Worm (Caenorhabditis elegans) whole organism, young adult: ENCODE data around the gene cyp-13A7.

Experiments used
- F10E7.11 ChIP-seq: sonication (generic microtip); optimal IDR thresholded peaks from 2 replicates; lab custom pipeline; 2017; ENCODE audit warnings: mild to moderate bottlenecking, missing genetic modification characterization, moderate library complexity, missing compliant biosample characterization
- F23B12.7 ChIP-seq: sonication (generic microtip); optimal IDR thresholded peaks from 2 replicates; lab custom pipeline; 2017; ENCODE audit warnings: missing genetic modification characterization, mild to moderate bottlenecking, missing compliant biosample characterization, antibody characterized with exemption, moderate library complexity; ENCODE audit not compliant: insufficient read depth
- F37B4.10 ChIP-seq: fragments of 200-800 bp; sonication (Bioruptor generic); IDR thresholded peaks from 2 replicates; pipeline ENCODE4 v1.3.6; 2022; ENCODE audit warnings: missing genetic modification characterization, missing compliant biosample characterization
- F55B11.4 ChIP-seq: sonication (generic microtip); optimal IDR thresholded peaks from 2 replicates; lab custom pipeline; 2016; ENCODE audit warnings: missing compliant biosample characterization, missing genetic modification characterization, borderline replicate concordance; ENCODE audit not compliant: insufficient read depth
- T26A5.8 ChIP-seq: sonication (generic microtip); optimal IDR thresholded peaks from 2 replicates; lab custom pipeline; 2016; ENCODE audit warnings: missing genetic modification characterization, missing compliant biosample characterization
- atf-7 ChIP-seq: sonication (generic microtip); optimal IDR thresholded peaks from 2 replicates; lab custom pipeline; 2017; ENCODE audit warnings: mild to moderate bottlenecking, missing genetic modification characterization, missing compliant biosample characterization
- attf-3 ChIP-seq: fragments of 200-800 bp; sonication (Bioruptor generic); conservative IDR thresholded peaks from 2 replicates; pipeline ENCODE4 v1.3.6; 2022; ENCODE audit warnings: missing genetic modification reagents, missing genetic modification characterization, missing compliant biosample characterization
- attf-5 ChIP-seq: fragments of 200-800 bp; sonication (Bioruptor generic); optimal IDR thresholded peaks from 2 replicates; lab custom pipeline; 2018; ENCODE audit warnings: mild to moderate bottlenecking, missing genetic modification characterization, missing compliant biosample characterization
- attf-6 ChIP-seq: fragments of 200-800 bp; sonication (Bioruptor generic); IDR thresholded peaks from 2 replicates; pipeline ENCODE4 v1.3.6; 2022; ENCODE audit warnings: missing genetic modification reagents, missing genetic modification characterization, missing compliant biosample characterization
- ccch-3 ChIP-seq: fragments of 200-800 bp; sonication (Bioruptor generic); optimal IDR thresholded peaks from 2 replicates; lab custom pipeline; 2018; ENCODE audit warnings: mild to moderate bottlenecking, missing genetic modification characterization, missing compliant biosample characterization
- cebp-1 ChIP-seq, 2 experiments: fragments of 200-800 bp in 1 of 2; sonication (Bioruptor generic) in 1 of 2; sonication (generic microtip) in 1 of 2; IDR thresholded peaks in 1 of 2; optimal IDR thresholded peaks in 1 of 2; 2 replicates each; pipeline versions ENCODE4 v1.3.6 to Lab custom; 2017 to 2022; ENCODE audit warnings: missing compliant biosample characterization in 2 of 2, missing genetic modification characterization in 2 of 2, mild to moderate bottlenecking in 1 of 2, missing genetic modification reagents in 1 of 2, moderate library complexity in 1 of 2
- ceh-100 ChIP-seq: fragments of 200-800 bp; sonication (Bioruptor generic); IDR thresholded peaks from 2 replicates; pipeline ENCODE4 v1.3.6; 2022; ENCODE audit warnings: missing genetic modification reagents, missing genetic modification characterization, missing compliant biosample characterization
- ceh-27 ChIP-seq: fragments of 200-800 bp; sonication (Bioruptor generic); optimal IDR thresholded peaks from 2 replicates; lab custom pipeline; 2018; ENCODE audit warnings: mild to moderate bottlenecking, missing genetic modification characterization, moderate library complexity, missing compliant biosample characterization
- ceh-40 ChIP-seq: fragments of 200-800 bp; sonication (Bioruptor generic); IDR thresholded peaks from 2 replicates; pipeline ENCODE4 v1.3.6; 2022; ENCODE audit warnings: missing genetic modification characterization, missing compliant biosample characterization
- ceh-58 ChIP-seq: fragments of 200-800 bp; sonication (Bioruptor generic); IDR thresholded peaks from 2 replicates; pipeline ENCODE4 v1.3.6; 2022; ENCODE audit warnings: missing genetic modification characterization, missing compliant biosample characterization
- ceh-91 ChIP-seq: fragments of 200-800 bp; sonication (Bioruptor generic); IDR thresholded peaks from 2 replicates; pipeline ENCODE4 v1.3.6; 2022; ENCODE audit warnings: missing genetic modification reagents, missing genetic modification characterization, missing compliant biosample characterization
- dpff-1 ChIP-seq: sonication (generic microtip); optimal IDR thresholded peaks from 2 replicates; lab custom pipeline; 2017; ENCODE audit warnings: mild to moderate bottlenecking, missing genetic modification characterization, missing compliant biosample characterization
- efl-1 ChIP-seq: fragments of 150-350 bp; optimal IDR thresholded peaks from 2 replicates; lab custom pipeline; 2014; ENCODE audit warnings: missing biosample characterization, missing genetic modification reagents, missing genetic modification characterization
- egl-18 ChIP-seq: fragments of 200-800 bp; sonication (Bioruptor generic); IDR thresholded peaks from 2 replicates; pipeline ENCODE4 v1.3.6; 2022; ENCODE audit warnings: missing genetic modification reagents, missing genetic modification characterization, missing compliant biosample characterization
- ekl-4 ChIP-seq: fragments of 200-800 bp; sonication (Bioruptor generic); IDR thresholded peaks from 2 replicates; pipeline ENCODE4 v1.3.6; 2022; ENCODE audit warnings: missing genetic modification reagents, missing genetic modification characterization, missing compliant biosample characterization
- gei-17 ChIP-seq: fragments of 200-800 bp; sonication (Bioruptor generic); optimal IDR thresholded peaks from 2 replicates; lab custom pipeline; 2018; ENCODE audit warnings: mild to moderate bottlenecking, missing genetic modification characterization, missing compliant biosample characterization
- hlh-12 ChIP-seq: sonication (generic microtip); optimal IDR thresholded peaks from 2 replicates; lab custom pipeline; 2016; ENCODE audit warnings: missing genetic modification characterization, missing compliant biosample characterization
- hlh-26 ChIP-seq: fragments of 200-800 bp; sonication (Bioruptor generic); conservative IDR thresholded peaks from 2 replicates; pipeline ENCODE4 v1.3.6; 2022; ENCODE audit warnings: missing genetic modification reagents, missing genetic modification characterization, missing compliant biosample characterization
- hmg-1.2 ChIP-seq: fragments of 200-800 bp; sonication (Bioruptor generic); IDR thresholded peaks from 2 replicates; pipeline ENCODE4 v1.3.6; 2022; ENCODE audit warnings: missing genetic modification reagents, missing genetic modification characterization, missing compliant biosample characterization
- hmg-20 ChIP-seq: fragments of 200-800 bp; sonication (Bioruptor generic); IDR thresholded peaks from 2 replicates; pipeline ENCODE4 v1.3.6; 2022; ENCODE audit warnings: missing genetic modification reagents, missing genetic modification characterization, missing compliant biosample characterization
- hsf-1 ChIP-seq: fragments of 200-800 bp; sonication (Bioruptor generic); IDR thresholded peaks from 2 replicates; pipeline ENCODE4 v1.3.6; 2022; ENCODE audit warnings: missing genetic modification reagents, missing genetic modification characterization, missing compliant biosample characterization
- let-607 ChIP-seq, 2 experiments: fragments of 200-800 bp in 1 of 2; sonication (Bioruptor generic) in 1 of 2; sonication (generic microtip) in 1 of 2; optimal IDR thresholded peaks; 2 replicates each; lab custom pipeline; 2016 to 2018; ENCODE audit warnings: mild to moderate bottlenecking in 2 of 2, missing compliant biosample characterization in 2 of 2, missing genetic modification characterization in 2 of 2, moderate library complexity in 2 of 2, missing genotype in 1 of 2
- lin-26 ChIP-seq: fragments of 200-800 bp; sonication (Bioruptor generic); IDR thresholded peaks from 2 replicates; pipeline ENCODE4 v1.3.6; 2022; ENCODE audit warnings: missing genetic modification reagents, missing genetic modification characterization, missing compliant biosample characterization
- lin-40 ChIP-seq: sonication (generic microtip); optimal IDR thresholded peaks from 2 replicates; lab custom pipeline; 2016; ENCODE audit warnings: missing genetic modification characterization, mild to moderate bottlenecking, missing compliant biosample characterization, missing genotype, missing genetic modification reagents
- lin-54 ChIP-seq: fragments of 200-800 bp; sonication (Bioruptor generic); optimal IDR thresholded peaks from 2 replicates; lab custom pipeline; 2018; ENCODE audit warnings: mild to moderate bottlenecking, missing genetic modification characterization, missing compliant biosample characterization
- lir-1 ChIP-seq: fragments of 200-800 bp; sonication (Bioruptor generic); conservative IDR thresholded peaks from 2 replicates; pipeline ENCODE4 v1.3.6; 2022; ENCODE audit warnings: missing genetic modification reagents, missing genetic modification characterization, missing compliant biosample characterization
- madf-3 ChIP-seq: fragments of 200-800 bp; sonication (Bioruptor generic); IDR thresholded peaks from 2 replicates; pipeline ENCODE4 v1.3.6; 2022; ENCODE audit warnings: missing genetic modification reagents, missing genetic modification characterization, missing compliant biosample characterization
- mes-4 ChIP-seq: sonication (generic microtip); optimal IDR thresholded peaks from 2 replicates; lab custom pipeline; 2016; ENCODE audit warnings: missing genotype, missing genetic modification characterization, missing compliant biosample characterization
- mxl-1 ChIP-seq: sonication (generic microtip); optimal IDR thresholded peaks from 2 replicates; lab custom pipeline; 2016; ENCODE audit warnings: missing genetic modification characterization, missing compliant biosample characterization
- nfya-1 ChIP-seq: sonication (generic microtip); optimal IDR thresholded peaks from 2 replicates; lab custom pipeline; 2017; ENCODE audit warnings: antibody characterized with exemption, missing compliant biosample characterization, missing genetic modification characterization, borderline replicate concordance; ENCODE audit not compliant: insufficient read depth
- nfyb-1 ChIP-seq: fragments of 200-800 bp; sonication (Bioruptor generic); IDR thresholded peaks from 2 replicates; pipeline ENCODE4 v1.3.6; 2022; ENCODE audit warnings: missing genetic modification reagents, missing genetic modification characterization, missing compliant biosample characterization
- nhr-179 ChIP-seq: sonication (generic microtip); optimal IDR thresholded peaks from 2 replicates; lab custom pipeline; 2016; ENCODE audit warnings: mild to moderate bottlenecking, missing genetic modification characterization, missing compliant biosample characterization
- nhr-27 ChIP-seq: fragments of 200-800 bp; sonication (Bioruptor generic); optimal IDR thresholded peaks from 2 replicates; lab custom pipeline; 2018; ENCODE audit warnings: mild to moderate bottlenecking, missing genetic modification characterization, moderate library complexity, missing compliant biosample characterization
- nhr-80 ChIP-seq: sonication (generic microtip); optimal IDR thresholded peaks from 2 replicates; lab custom pipeline; 2016; ENCODE audit warnings: missing genetic modification characterization, missing compliant biosample characterization
- nhr-90 ChIP-seq: sonication (generic microtip); optimal IDR thresholded peaks from 2 replicates; lab custom pipeline; 2016; ENCODE audit warnings: missing genotype, mild to moderate bottlenecking, missing genetic modification characterization, missing compliant biosample characterization
- pbrm-1 ChIP-seq: fragments of 200-800 bp; sonication (Bioruptor generic); IDR thresholded peaks from 2 replicates; pipeline ENCODE4 v1.3.6; 2022; ENCODE audit warnings: missing genetic modification reagents, missing genetic modification characterization, missing compliant biosample characterization
- pha-4 ChIP-seq: fragments of 150-350 bp; sonication (generic microtip); optimal IDR thresholded peaks from 2 replicates; lab custom pipeline; 2014; ENCODE audit warnings: missing biosample characterization, missing genetic modification reagents, missing genetic modification characterization
- sdz-38 ChIP-seq: sonication (generic microtip); optimal IDR thresholded peaks from 2 replicates; lab custom pipeline; 2016; ENCODE audit warnings: missing genotype, missing genetic modification characterization, missing compliant biosample characterization
- somi-1 ChIP-seq: fragments of 200-800 bp; sonication (Bioruptor generic); optimal IDR thresholded peaks from 2 replicates; lab custom pipeline; 2018; ENCODE audit warnings: mild to moderate bottlenecking, missing genetic modification characterization, missing compliant biosample characterization
- tbx-9 ChIP-seq: sonication (generic microtip); optimal IDR thresholded peaks from 2 replicates; lab custom pipeline; 2016; ENCODE audit warnings: borderline replicate concordance, missing genetic modification characterization, inconsistent platforms, missing compliant biosample characterization
- unc-130 ChIP-seq: sonication (generic microtip); optimal IDR thresholded peaks from 2 replicates; lab custom pipeline; 2016; ENCODE audit warnings: missing genetic modification reagents, missing genetic modification characterization, missing compliant biosample characterization
- ztf-26 ChIP-seq: sonication (generic microtip); optimal IDR thresholded peaks from 2 replicates; lab custom pipeline; 2017; ENCODE audit warnings: missing genetic modification characterization, missing compliant biosample characterization
- ztf-3 ChIP-seq: fragments of 200-800 bp; sonication (Bioruptor generic); optimal IDR thresholded peaks from 2 replicates; lab custom pipeline; 2018; ENCODE audit warnings: mild to moderate bottlenecking, missing genetic modification characterization, missing compliant biosample characterization

cyp-13A7 gene

DNA sequence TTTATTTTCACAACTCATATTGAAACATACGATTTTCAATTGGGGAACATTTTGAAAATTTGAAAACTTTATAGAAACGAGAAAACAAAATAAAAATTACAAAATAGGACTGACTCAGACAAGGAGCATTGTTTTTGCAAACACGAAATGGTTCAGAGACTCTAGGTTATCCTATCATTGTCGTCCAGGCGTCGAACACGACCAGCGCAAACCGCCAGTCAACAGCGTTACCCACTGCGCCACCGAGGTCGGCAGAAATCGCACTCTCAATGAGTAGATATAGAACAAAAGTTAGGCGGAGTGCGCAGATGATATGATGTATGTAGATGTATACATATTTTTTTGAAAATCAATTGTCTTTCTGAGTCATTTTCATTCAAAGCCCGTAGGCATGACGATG is 28.8 kb upstream of the cyp-13A7 start (continued):
- TF ChIP-seq unc-130 (GFP tag; lab: Kevin White, UChicago) (peak; percentile 55), hsf-1 (peak; percentile 48; the same call in 1 of the 2 replicates), ccch-3 (GFP tag; lab: Kevin White, UChicago) (no peak), nfyb-1 (GFP tag; lab: Robert Waterston, UW) (no peak; the same call in 1 of the 2 replicates), ceh-40 (GFP tag; lab: Robert Waterston, UW) (0 out of 2 replicates have a peak, but pooled peaks have one; percentile 60), hmg-1.2 (GFP tag; lab: Robert Waterston, UW) (peak; percentile 70), ztf-26 (tag; lab: Kevin White, UChicago) (peak; percentile 64), dpff-1 (tag; lab: Kevin White, UChicago) (no peak), atf-7 (peak; percentile 50), ceh-27 (GFP tag; lab: Kevin White, UChicago) (peak; percentile 78), gei-17 (GFP tag; lab: Kevin White, UChicago) (no peak), lin-40 (tag; lab: Kevin White, UChicago) (peak; percentile 68), F23B12.7 (tag; lab: Kevin White, UChicago) (peak; percentile 79), F55B11.4 (tag; lab: Kevin White, UChicago) (no peak), ceh-58 (GFP tag; lab: Robert Waterston, UW) (no peak), T26A5.8 (tag; lab: Kevin White, UChicago) (no peak), pha-4 (tag; lab: Kevin White, UChicago) (no peak), attf-3 (GFP tag; lab: Robert Waterston, UW) (peak; percentile 66), tbx-9 (tag; lab: Kevin White, UChicago) (no peak), hlh-12 (tag; lab: Kevin White, UChicago) (no peak), nhr-90 (tag; lab: Kevin White, UChicago) (peak; percentile 72), somi-1 (GFP tag; lab: Kevin White, UChicago) (no peak), mes-4 (tag; lab: Kevin White, UChicago) (peak; percentile 39), attf-5 (GFP tag; lab: Kevin White, UChicago) (peak; percentile 56), F10E7.11 (tag; lab: Kevin White, UChicago) (peak; percentile 69), nhr-179 (tag; lab: Kevin White, UChicago) (no peak), egl-18 (GFP tag; lab: Robert Waterston, UW) (no peak), sdz-38 (no peak), pbrm-1 (GFP tag; lab: Robert Waterston, UW) (peak; percentile 64; the same call in 1 of the 2 replicates), cebp-1 (GFP tag; IDR thresholded peaks at IDR 0.05; lab: Robert Waterston, UW) (0 out of 2 replicates have a peak, but pooled peaks have one; percentile 33), cebp-1 (tag; optimal IDR thresholded peaks at IDR 0.05; lab: Kevin White, UChicago) (no peak), ceh-91 (GFP tag; lab: Robert Waterston, UW) (0 out of 2 replicates have a peak, but pooled peaks have one; percentile 33), lin-54 (GFP tag; lab: Kevin White, UChicago) (no peak), ztf-3 (GFP tag; lab: Kevin White, UChicago) (no peak), let-607 (tag; optimal IDR thresholded peaks at IDR 0.05; lab: Kevin White, UChicago) (peak; percentile 23 to 43), F37B4.10 (no peak), madf-3 (0 out of 2 replicates have a peak, but pooled peaks have one; percentile 68), nfya-1 (no peak), hlh-26 (no peak), nhr-80 (tag; lab: Kevin White, UChicago) (peak; percentile 63), hmg-20 (no peak), lir-1 (GFP tag; lab: Robert Waterston, UW) (no peak), ekl-4 (peak; percentile 56; the same call in 1 of the 2 replicates), mxl-1 (tag; lab: Kevin White, UChicago) (peak; percentile 81), lin-26 (GFP tag; lab: Robert Waterston, UW) (no peak; the same call in 1 of the 2 replicates), attf-6 (GFP tag; lab: Robert Waterston, UW) (peak; percentile 38; the same call in 1 of the 2 replicates), ceh-100 (no peak; the same call in 1 of the 2 replicates), efl-1 (GFP tag; lab: Kevin White, UChicago) (no peak), nhr-27 (tag; lab: Kevin White, UChicago) (no peak)
